Fruit fly (Drosophila melanogaster) whole organism, pupa: Measurements from ENCODE around the gene RpL22.

Experiments used
- CG10348 ChIP-seq: fragments of 200-800 bp; sonication (Bioruptor generic); IDR thresholded peaks from 2 replicates; pipeline ENCODE4 v1.3.6; 2022; ENCODE audit warnings: missing biosample characterization, missing genetic modification characterization
- CG12605 ChIP-seq: fragments of 200-800 bp; sonication (Bioruptor generic); IDR thresholded peaks from 2 replicates; pipeline ENCODE4 v1.3.6; 2022; ENCODE audit warnings: missing biosample characterization, missing genetic modification characterization
- CG13204 ChIP-seq: fragments of 200-800 bp; sonication (Bioruptor generic); optimal IDR thresholded peaks from 2 replicates; lab custom pipeline; 2018; ENCODE audit warnings: missing biosample characterization, mild to moderate bottlenecking, missing genetic modification characterization, moderate library complexity
- CG14655 ChIP-seq: fragments of 200-800 bp; sonication (Bioruptor generic); optimal IDR thresholded peaks from 3 replicates; lab custom pipeline; 2017; ENCODE audit warnings: mild to moderate bottlenecking, missing biosample characterization, missing genetic modification reagents, missing genetic modification characterization
- CG15710 ChIP-seq: fragments of 200-800 bp; sonication (Bioruptor generic); optimal IDR thresholded peaks from 2 replicates; lab custom pipeline; 2018; ENCODE audit warnings: missing biosample characterization, mild to moderate bottlenecking, missing genetic modification characterization, moderate library complexity
- CG17806 ChIP-seq: fragments of 200-800 bp; sonication (Bioruptor generic); optimal IDR thresholded peaks from 2 replicates; lab custom pipeline; 2018; ENCODE audit warnings: missing biosample characterization, mild to moderate bottlenecking, missing genetic modification characterization, moderate library complexity
- CG32121 ChIP-seq: fragments of 200-800 bp; sonication (Bioruptor generic); IDR thresholded peaks from 2 replicates; pipeline ENCODE4 v1.3.6; 2022; ENCODE audit warnings: missing biosample characterization, missing genetic modification characterization
- CG34367 ChIP-seq: fragments of 200-800 bp; sonication (Bioruptor generic); optimal IDR thresholded peaks from 2 replicates; lab custom pipeline; 2018; ENCODE audit warnings: missing biosample characterization, mild to moderate bottlenecking, missing genetic modification characterization
- CG4496 ChIP-seq: fragments of 200-800 bp; sonication (Bioruptor generic); IDR thresholded peaks from 3 replicates; pipeline ENCODE4 v1.3.6; 2022; ENCODE audit warnings: missing biosample characterization, missing genetic modification characterization
- CG8159 ChIP-seq: fragments of 200-800 bp; sonication (Bioruptor generic); optimal IDR thresholded peaks from 3 replicates; lab custom pipeline; 2018; ENCODE audit warnings: missing biosample characterization, mild to moderate bottlenecking, missing genetic modification characterization, moderate library complexity
- CG8301 ChIP-seq: fragments of 200-800 bp; sonication (Bioruptor generic); optimal IDR thresholded peaks from 2 replicates; lab custom pipeline; 2018; ENCODE audit warnings: missing biosample characterization, mild to moderate bottlenecking, missing genetic modification characterization
- CG9948 ChIP-seq: fragments of 200-800 bp; sonication (Bioruptor generic); optimal IDR thresholded peaks from 2 replicates; lab custom pipeline; 2018; ENCODE audit warnings: missing biosample characterization, mild to moderate bottlenecking, missing genetic modification characterization, moderate library complexity
- D1 ChIP-seq: fragments of 200-800 bp; sonication (Bioruptor generic); optimal IDR thresholded peaks from 2 replicates; lab custom pipeline; 2018; ENCODE audit warnings: missing biosample characterization, mild to moderate bottlenecking, missing genetic modification characterization, moderate library complexity
- EcR ChIP-seq: fragments of 200-800 bp; sonication (Bioruptor generic); optimal IDR thresholded peaks from 3 replicates; lab custom pipeline; 2019; ENCODE audit warnings: missing biosample characterization, missing genetic modification characterization, mild to moderate bottlenecking, moderate library complexity, missing genetic modification reagents
- Ets98B ChIP-seq: fragments of 200-800 bp; sonication (Bioruptor generic); IDR thresholded peaks from 2 replicates; pipeline ENCODE4 v1.3.6; 2022; ENCODE audit warnings: missing biosample characterization, missing genetic modification characterization
- Pif1A ChIP-seq: fragments of 200-800 bp; sonication (Bioruptor generic); optimal IDR thresholded peaks from 3 replicates; lab custom pipeline; 2016; ENCODE audit warnings: missing biosample characterization, missing genetic modification characterization
- Pif1B ChIP-seq: fragments of 200-800 bp; sonication (Bioruptor generic); optimal IDR thresholded peaks from 3 replicates; lab custom pipeline; 2016; ENCODE audit warnings: missing biosample characterization, missing genetic modification characterization
- Snoo ChIP-seq: fragments of 200-800 bp; sonication (Bioruptor generic); optimal IDR thresholded peaks from 3 replicates; lab custom pipeline; 2017; ENCODE audit warnings: missing biosample characterization, mild to moderate bottlenecking, missing genetic modification characterization, inconsistent platforms
- fd96Ca ChIP-seq: fragments of 200-800 bp; sonication (Bioruptor generic); IDR thresholded peaks from 3 replicates; pipeline ENCODE4 v1.3.6; 2022; ENCODE audit warnings: missing biosample characterization, missing genetic modification characterization
- gl ChIP-seq: fragments of 200-800 bp; sonication (Bioruptor generic); optimal IDR thresholded peaks from 2 replicates; lab custom pipeline; 2018; ENCODE audit warnings: missing biosample characterization, mild to moderate bottlenecking, missing genetic modification characterization
- rn ChIP-seq: fragments of 200-800 bp; sonication (Bioruptor generic); IDR thresholded peaks from 2 replicates; pipeline ENCODE4 v1.3.6; 2022; ENCODE audit warnings: missing biosample characterization, missing genetic modification characterization

The RpL22 gene

DNA sequence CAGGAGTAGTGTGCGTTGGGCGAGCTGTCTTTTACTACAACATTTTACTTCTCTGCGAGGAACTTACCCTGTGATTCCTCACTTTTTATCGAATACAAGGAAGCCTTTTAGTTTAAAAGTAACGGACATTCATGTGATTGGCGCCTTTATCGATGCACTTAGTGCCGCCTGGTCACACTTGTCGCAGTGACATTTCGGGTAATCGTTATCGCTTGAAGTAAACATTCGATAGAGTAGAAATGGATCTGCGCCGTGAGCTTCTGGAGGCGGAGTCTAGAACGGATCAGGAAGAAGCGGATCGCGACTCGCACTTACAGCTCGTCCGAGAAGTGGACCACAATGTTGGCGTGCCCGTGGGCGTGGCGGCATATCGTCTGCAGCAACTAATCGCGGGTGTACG lies 28.0 kb upstream of the RpL22 start, which contains the start of gene CG16989:
Gene CG16989, plus strand, starts transcription at position 225 of the 400 bp plus-strand sequence.
- TF ChIP-seq CG8301 (no peak), CG14655 (GFP tag; lab: Kevin White, UChicago) (no peak)

DNA sequence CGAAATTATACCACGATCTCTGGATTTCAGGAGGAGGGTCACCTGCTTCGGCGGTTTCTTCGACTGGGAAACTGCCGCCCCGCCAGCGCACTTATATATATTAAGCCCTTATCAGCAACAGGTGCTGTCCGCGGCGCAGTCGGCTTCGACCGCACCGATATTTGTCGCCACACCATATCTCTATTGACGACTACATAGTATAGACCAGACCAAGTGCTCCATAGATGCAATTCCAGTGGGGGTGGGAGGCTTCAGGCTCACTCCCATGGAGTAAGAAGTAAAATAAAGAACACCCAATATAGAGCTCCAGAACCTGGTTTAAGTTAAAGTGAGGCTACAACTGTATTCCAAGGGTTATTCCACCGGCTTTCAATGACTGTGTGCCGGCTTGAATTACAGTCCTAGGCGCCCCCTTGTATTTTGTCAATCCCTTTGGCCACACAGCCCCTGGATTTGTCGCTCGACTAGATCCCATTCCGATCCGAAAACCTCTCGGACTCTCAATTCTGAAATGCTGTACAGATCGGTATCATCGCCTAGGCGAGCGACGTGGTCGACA lies 25.2 kb upstream of the RpL22 start, which contains the start of gene CG13360:
Gene CG13360, minus strand, starts transcription at position 51 of the 559 bp plus-strand sequence.
- TF ChIP-seq Pif1A (GFP tag; lab: Kevin White, UChicago) (no peak), CG14655 (GFP tag; lab: Kevin White, UChicago) (no peak), CG8159 (tag; lab: Kevin White, UChicago) (no peak), CG17806 (no peak)

DNA sequence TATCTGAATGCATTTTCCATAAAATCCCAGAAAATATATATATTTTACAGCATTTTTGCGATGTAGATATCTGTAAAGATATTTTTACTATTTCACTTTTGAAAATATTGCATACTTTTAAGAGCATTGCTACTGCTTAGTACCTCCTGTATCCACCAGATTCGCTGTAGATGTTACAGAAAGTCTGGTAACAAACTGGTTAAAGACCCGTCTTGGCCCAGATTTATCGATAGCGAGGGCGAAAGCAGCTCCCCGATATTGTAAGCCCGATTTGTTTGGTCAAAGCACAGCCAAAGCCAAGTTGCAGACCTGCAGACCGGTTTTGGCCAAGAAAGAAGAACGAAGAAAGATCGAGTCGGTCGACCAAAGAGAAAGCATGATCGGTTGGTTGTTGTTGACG lies 19.5 kb upstream of the RpL22 start, which contains the start of gene tw:
Gene tw, plus strand, starts transcription at position 291 of the 400 bp plus-strand sequence.
- no peak for TF ChIP-seq Ets98B (GFP tag; lab: Robert Waterston, UW)
- no peak for TF ChIP-seq Snoo (tag; lab: Kevin White, UChicago)
- no peak for TF ChIP-seq EcR (GFP tag; lab: Kevin White, UChicago)
- no peak for TF ChIP-seq CG13204 (GFP tag; lab: Kevin White, UChicago)
- TF ChIP-seq D1 (tag; lab: Kevin White, UChicago) = no peak
- no peak for TF ChIP-seq fd96Ca (GFP tag; lab: Robert Waterston, UW)
- TF ChIP-seq CG34367 (tag; lab: Kevin White, UChicago) = no peak
- TF ChIP-seq CG4496 = no peak
- no peak for TF ChIP-seq CG8159 (tag; lab: Kevin White, UChicago)
- no peak for TF ChIP-seq rn (GFP tag; lab: Robert Waterston, UW)
- TF ChIP-seq CG9948 (tag; lab: Kevin White, UChicago) = no peak
- no peak for TF ChIP-seq CG32121 (GFP tag; lab: Robert Waterston, UW)

DNA sequence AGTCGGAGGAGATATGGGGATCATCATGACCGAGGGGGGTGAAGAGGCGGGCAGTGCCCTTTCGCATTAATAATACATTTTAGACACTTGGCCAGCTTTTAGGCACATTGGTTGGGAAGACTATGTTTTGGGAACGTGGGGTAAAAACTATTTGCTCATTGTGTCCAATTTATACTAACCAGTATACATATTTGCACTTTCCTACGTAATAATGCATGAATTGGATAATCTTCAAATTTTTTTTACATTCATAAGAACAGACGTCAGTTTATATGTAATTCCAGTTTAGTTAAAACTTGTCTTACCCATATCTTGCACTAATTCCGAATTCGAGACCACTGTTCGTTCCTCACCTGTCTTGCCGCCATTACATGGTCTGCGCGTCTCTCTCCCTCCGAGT lies 14.4 kb upstream of the RpL22 start:
- TF ChIP-seq CG15710 (tag; lab: Kevin White, UChicago) = peak; percentile 59
- TF ChIP-seq CG9948 (tag; lab: Kevin White, UChicago) = peak; percentile 49
- TF ChIP-seq CG14655 (GFP tag; lab: Kevin White, UChicago) = no peak
- TF ChIP-seq Ets98B (GFP tag; lab: Robert Waterston, UW) = 0 out of 2 replicates have a peak, but pooled peaks have one; percentile 14
- 0 out of 3 replicates have a peak, but pooled peaks have one; percentile 11 for TF ChIP-seq CG4496
- no peak for TF ChIP-seq fd96Ca (GFP tag; lab: Robert Waterston, UW)
- TF ChIP-seq CG34367 (tag; lab: Kevin White, UChicago) = peak; percentile 20
- peak; percentile 29 for TF ChIP-seq CG13204 (GFP tag; lab: Kevin White, UChicago)
- peak; percentile 32 for TF ChIP-seq Snoo (tag; lab: Kevin White, UChicago)
- peak; percentile 35 for TF ChIP-seq Pif1A (GFP tag; lab: Kevin White, UChicago)
- peak; percentile 56 for TF ChIP-seq Pif1B (GFP tag; lab: Kevin White, UChicago)
- TF ChIP-seq CG32121 (GFP tag; lab: Robert Waterston, UW) = 0 out of 2 replicates have a peak, but pooled peaks have one; percentile 16
- TF ChIP-seq CG17806 = peak; percentile 40
- no peak for TF ChIP-seq D1 (tag; lab: Kevin White, UChicago)
- TF ChIP-seq EcR (GFP tag; lab: Kevin White, UChicago) = peak; percentile 52
- TF ChIP-seq CG8159 (tag; lab: Kevin White, UChicago) = peak; percentile 60
- no peak for TF ChIP-seq CG10348 (GFP tag; lab: Robert Waterston, UW)
- TF ChIP-seq CG8301 = peak; percentile 55
- no peak for TF ChIP-seq rn (GFP tag; lab: Robert Waterston, UW)
- TF ChIP-seq CG12605 (GFP tag; lab: Robert Waterston, UW) = no peak
- peak; percentile 1 for TF ChIP-seq gl
- TF ChIP-seq, all 21 proteins: peak for 15

DNA sequence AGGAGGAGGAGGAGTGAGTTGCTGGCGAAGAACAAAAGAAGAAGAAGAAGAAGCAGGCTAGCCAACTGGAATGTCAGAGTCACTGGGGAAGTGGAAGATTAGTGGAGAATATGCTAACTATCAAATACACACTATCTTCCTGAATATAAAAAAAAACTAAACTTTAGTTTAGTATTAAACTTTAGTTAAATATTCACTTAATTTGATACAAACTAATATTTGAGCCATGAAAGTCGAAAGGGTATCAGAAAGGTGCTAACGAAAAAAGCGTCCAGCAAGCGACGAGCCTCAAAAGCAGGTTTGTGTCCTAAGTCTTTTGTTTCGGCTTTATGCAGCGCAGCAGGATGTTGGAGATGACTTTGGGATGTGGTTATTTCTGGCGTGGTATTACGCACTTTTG lies 10.3 kb upstream of the RpL22 start:
- TF ChIP-seq fd96Ca (GFP tag; lab: Robert Waterston, UW) (peak; percentile 57; the same call in 1 of the 3 replicates), CG8159 (tag; lab: Kevin White, UChicago) (peak; percentile 80), CG14655 (GFP tag; lab: Kevin White, UChicago) (peak; percentile 78), CG13204 (GFP tag; lab: Kevin White, UChicago) (peak; percentile 1), CG15710 (tag; lab: Kevin White, UChicago) (peak; percentile 84), CG32121 (GFP tag; lab: Robert Waterston, UW) (no peak), EcR (GFP tag; lab: Kevin White, UChicago) (no peak), CG10348 (GFP tag; lab: Robert Waterston, UW) (no peak), Pif1B (GFP tag; lab: Kevin White, UChicago) (peak; percentile 62), CG8301 (peak; percentile 71), CG34367 (tag; lab: Kevin White, UChicago) (peak; percentile 74), CG17806 (peak; percentile 83), CG12605 (GFP tag; lab: Robert Waterston, UW) (peak; percentile 71; the same call in 1 of the 2 replicates), D1 (tag; lab: Kevin White, UChicago) (no peak), CG4496 (peak; percentile 64; the same call in 1 of the 3 replicates), Pif1A (GFP tag; lab: Kevin White, UChicago) (peak; percentile 74), CG9948 (tag; lab: Kevin White, UChicago) (peak; percentile 78), Ets98B (GFP tag; lab: Robert Waterston, UW) (peak; percentile 40; the same call in 1 of the 2 replicates), Snoo (tag; lab: Kevin White, UChicago) (peak; percentile 59), gl (peak; percentile 56), rn (GFP tag; lab: Robert Waterston, UW) (no peak; the same call in 1 of the 2 replicates)
